Worm (Caenorhabditis elegans): ENCODE results near the gene ugt-19.

- TF ChIP-seq him-1 (tag; optimal IDR thresholded peaks at IDR 0.05) (no peak), dao-5 (tag; optimal IDR thresholded peaks at IDR 0.05) (no peak)
Measured at ce11 chrIV:6108665-6109064, 28.9 kb upstream of the ugt-19 start.

Data from whole organism, L4/young adult.